Worm (Caenorhabditis elegans) whole organism, late embryonic: ENCODE measurements around the gene iglr-1.
A peak's percentile ranks its signal among the peaks of the same experiment; 100 is the strongest.
"Not testable (repeated sequence)": the region's sequence is repeated elsewhere in the genome, so short reads cannot be mapped to it uniquely, and the experiment has no call there.

ENCODE experiments used
- C08G9.2 ChIP-seq: sonication (generic microtip); optimal IDR thresholded peaks from 2 replicates; lab custom pipeline; 2016; ENCODE audit warnings: mild to moderate bottlenecking, missing genetic modification characterization, moderate library complexity, missing compliant biosample characterization
- K02D7.2 ChIP-seq: sonication (generic microtip); optimal IDR thresholded peaks from 2 replicates; lab custom pipeline; 2017; ENCODE audit warnings: mild to moderate bottlenecking, missing genetic modification characterization, missing compliant biosample characterization
- K09A11.1 ChIP-seq: sonication (generic microtip); optimal IDR thresholded peaks from 2 replicates; lab custom pipeline; 2017; ENCODE audit warnings: antibody characterized with exemption, mild to moderate bottlenecking, missing genetic modification characterization, missing compliant biosample characterization; ENCODE audit not compliant: insufficient read depth
- Y22D7AL.16 ChIP-seq: sonication (generic microtip); optimal IDR thresholded peaks from 2 replicates; lab custom pipeline; 2016; ENCODE audit warnings: missing genetic modification characterization, missing compliant biosample characterization
- ama-1 ChIP-seq: fragments of 150-350 bp; optimal IDR thresholded peaks from 2 replicates; lab custom pipeline; 2014
- ceh-14 ChIP-seq: sonication (generic microtip); optimal IDR thresholded peaks from 2 replicates; lab custom pipeline; 2016; ENCODE audit warnings: missing genotype, missing genetic modification characterization, missing compliant biosample characterization
- ceh-19 ChIP-seq: fragments of 200-800 bp; sonication (Bioruptor generic); optimal IDR thresholded peaks from 2 replicates; lab custom pipeline; 2018; ENCODE audit warnings: mild to moderate bottlenecking, missing genetic modification characterization, missing compliant biosample characterization
- ceh-31 ChIP-seq: sonication (generic microtip); optimal IDR thresholded peaks from 2 replicates; lab custom pipeline; 2016; ENCODE audit warnings: missing genetic modification characterization, missing compliant biosample characterization
- ceh-34 ChIP-seq: sonication (generic microtip); optimal IDR thresholded peaks from 2 replicates; lab custom pipeline; 2016; ENCODE audit warnings: mild to moderate bottlenecking, missing genetic modification characterization, missing compliant biosample characterization
- ceh-45 ChIP-seq: fragments of 200-800 bp; sonication (Bioruptor generic); IDR thresholded peaks from 2 replicates; pipeline ENCODE4 v1.3.6; 2022; ENCODE audit warnings: missing genetic modification reagents, missing genetic modification characterization, missing compliant biosample characterization
- ceh-48 ChIP-seq: sonication (generic microtip); optimal IDR thresholded peaks from 2 replicates; lab custom pipeline; 2016; ENCODE audit warnings: missing genetic modification characterization, inconsistent platforms, missing compliant biosample characterization
- che-1 ChIP-seq: sonication (generic microtip); optimal IDR thresholded peaks from 2 replicates; lab custom pipeline; 2016; ENCODE audit warnings: mild to moderate bottlenecking, missing genetic modification characterization, missing compliant biosample characterization
- dmd-4 ChIP-seq: sonication (generic microtip); optimal IDR thresholded peaks from 2 replicates; lab custom pipeline; 2016; ENCODE audit warnings: borderline replicate concordance, missing genetic modification characterization, missing compliant biosample characterization
- elt-2 ChIP-seq: sonication (generic microtip); optimal IDR thresholded peaks from 2 replicates; lab custom pipeline; 2016; ENCODE audit warnings: missing genetic modification reagents, missing genetic modification characterization, missing compliant biosample characterization
- elt-4 ChIP-seq: sonication (generic microtip); optimal IDR thresholded peaks from 2 replicates; lab custom pipeline; 2016; ENCODE audit warnings: missing genetic modification characterization, missing compliant biosample characterization
- fax-1 ChIP-seq: sonication (generic microtip); optimal IDR thresholded peaks from 2 replicates; lab custom pipeline; 2016; ENCODE audit warnings: missing genotype, missing genetic modification characterization, missing compliant biosample characterization
- gmeb-2 ChIP-seq: sonication (generic microtip); optimal IDR thresholded peaks from 2 replicates; lab custom pipeline; 2016; ENCODE audit warnings: missing genetic modification characterization, inconsistent platforms, missing compliant biosample characterization
- hlh-15 ChIP-seq: sonication (generic microtip); optimal IDR thresholded peaks from 2 replicates; lab custom pipeline; 2016; ENCODE audit warnings: missing genetic modification characterization, missing compliant biosample characterization
- hlh-30 ChIP-seq: sonication (generic microtip); optimal IDR thresholded peaks from 2 replicates; lab custom pipeline; 2017; ENCODE audit warnings: antibody characterized with exemption, missing genetic modification characterization, missing compliant biosample characterization; ENCODE audit not compliant: insufficient read depth
- hlh-6 ChIP-seq: sonication (generic microtip); optimal IDR thresholded peaks from 2 replicates; lab custom pipeline; 2016; ENCODE audit warnings: missing genotype, missing genetic modification characterization, missing compliant biosample characterization
- lim-6 ChIP-seq: sonication (generic microtip); optimal IDR thresholded peaks from 2 replicates; lab custom pipeline; 2016; ENCODE audit warnings: missing genetic modification characterization, missing compliant biosample characterization
- nfya-1 ChIP-seq: sonication (generic microtip); optimal IDR thresholded peaks from 2 replicates; lab custom pipeline; 2017; ENCODE audit warnings: missing genetic modification characterization, mild to moderate bottlenecking, missing compliant biosample characterization, antibody characterized with exemption, moderate library complexity
- nhr-11 ChIP-seq: fragments of 150-350 bp; optimal IDR thresholded peaks from 2 replicates; lab custom pipeline; 2014; ENCODE audit warnings: missing biosample characterization, missing genetic modification characterization
- odd-2 ChIP-seq: sonication (generic microtip); optimal IDR thresholded peaks from 2 replicates; lab custom pipeline; 2017; ENCODE audit warnings: antibody characterized with exemption, mild to moderate bottlenecking, missing genetic modification characterization, missing compliant biosample characterization
- pat-9 ChIP-seq: fragments of 200-800 bp; sonication (Bioruptor generic); optimal IDR thresholded peaks from 2 replicates; lab custom pipeline; 2018; ENCODE audit warnings: mild to moderate bottlenecking, missing genetic modification characterization, moderate library complexity, missing compliant biosample characterization
- pax-1 ChIP-seq: fragments of 150-350 bp; optimal IDR thresholded peaks from 2 replicates; lab custom pipeline; 2014; ENCODE audit warnings: missing biosample characterization, missing genetic modification characterization
- pha-4 ChIP-seq: fragments of 150-350 bp; optimal IDR thresholded peaks from 2 replicates; lab custom pipeline; 2018; ENCODE audit warnings: missing biosample characterization, missing genetic modification reagents, missing genetic modification characterization
- ref-2 ChIP-seq: sonication (generic microtip); optimal IDR thresholded peaks from 2 replicates; lab custom pipeline; 2016; ENCODE audit warnings: missing genetic modification characterization, missing compliant biosample characterization
- rnt-1 ChIP-seq: sonication (generic microtip); optimal IDR thresholded peaks from 2 replicates; lab custom pipeline; 2016; ENCODE audit warnings: missing genetic modification characterization, missing compliant biosample characterization
- sdc-2 ChIP-seq: sonication (generic microtip); optimal IDR thresholded peaks from 2 replicates; lab custom pipeline; 2016; ENCODE audit warnings: missing genotype, missing genetic modification characterization, missing compliant biosample characterization
- syd-9 ChIP-seq: sonication (generic microtip); optimal IDR thresholded peaks from 2 replicates; lab custom pipeline; 2016; ENCODE audit warnings: mild to moderate bottlenecking, missing genetic modification characterization, moderate library complexity, missing compliant biosample characterization
- tbx-2 ChIP-seq: sonication (generic microtip); optimal IDR thresholded peaks from 2 replicates; lab custom pipeline; 2016; ENCODE audit warnings: missing genetic modification characterization, missing compliant biosample characterization
- tbx-7 ChIP-seq: sonication (generic microtip); optimal IDR thresholded peaks from 2 replicates; lab custom pipeline; 2016; ENCODE audit warnings: missing genotype, missing genetic modification characterization, missing compliant biosample characterization
- unc-42 ChIP-seq: sonication (generic microtip); optimal IDR thresholded peaks from 2 replicates; lab custom pipeline; 2016; ENCODE audit warnings: missing genotype, missing genetic modification characterization, missing compliant biosample characterization
- ztf-16 ChIP-seq: sonication (generic microtip); optimal IDR thresholded peaks from 2 replicates; lab custom pipeline; 2017; ENCODE audit warnings: missing genetic modification characterization, missing compliant biosample characterization

iglr-1 gene

ce11 chrX:14973085-14973484 lies 18.1 kb downstream of the iglr-1 start:
- TF ChIP-seq sdc-2 (tag; lab: Kevin White, UChicago) (no peak), tbx-2 (no peak), elt-4 (tag; lab: Kevin White, UChicago) (no peak), ceh-31 (tag; lab: Kevin White, UChicago) (no peak), tbx-7 (tag; lab: Kevin White, UChicago) (no peak), hlh-6 (tag; lab: Kevin White, UChicago) (no peak), Y22D7AL.16 (tag; lab: Kevin White, UChicago) (no peak), odd-2 (no peak), syd-9 (no peak)
- TF ChIP-seq, all 69 proteins: peak for 0

ce11 chrX:14970221-14970801 lies 20.9 kb downstream of the iglr-1 start, which contains the start of the genes flwr-1 and tbc-1:
TSS of gene flwr-1 (minus strand) at chrX:14970271.
TSS of gene tbc-1 (plus strand) at chrX:14970751.
- TF ChIP-seq lim-6 (tag; lab: Kevin White, UChicago), result no peak
- no peak for TF ChIP-seq ceh-19
- TF ChIP-seq ceh-14 (tag; lab: Kevin White, UChicago), result peak; percentile 53
- TF ChIP-seq ceh-31 (tag; lab: Kevin White, UChicago), result peak; percentile 36
- peak; percentile 62 for TF ChIP-seq unc-42 (tag; lab: Kevin White, UChicago)
- TF ChIP-seq elt-2 (tag; lab: Kevin White, UChicago), result peak; percentile 20
- TF ChIP-seq ceh-34 (tag; lab: Kevin White, UChicago), result peak; percentile 34
- peak; percentile 39 for TF ChIP-seq tbx-2
- no peak for TF ChIP-seq pat-9 (tag; lab: Kevin White, UChicago)
- TF ChIP-seq hlh-6 (tag; lab: Kevin White, UChicago), result no peak
- peak; percentile 70 for TF ChIP-seq hlh-30 (tag; lab: Kevin White, UChicago)
- TF ChIP-seq ceh-48 (tag; lab: Kevin White, UChicago), result peak; percentile 19

ce11 chrX:14969615-14970014 lies 21.6 kb downstream of the iglr-1 start:
- TF ChIP-seq rnt-1 (no peak), ztf-16 (no peak), gmeb-2 (tag; lab: Kevin White, UChicago) (no peak), ama-1 (lab: Kevin White, UChicago) (no peak), fax-1 (tag; lab: Kevin White, UChicago) (no peak), che-1 (no peak), pha-4 (tag; lab: Kevin White, UChicago) (no peak), K02D7.2 (no peak), C08G9.2 (tag; lab: Kevin White, UChicago) (no peak), nfya-1 (tag; lab: Kevin White, UChicago) (no peak), nhr-11 (tag; lab: Kevin White, UChicago) (no peak), lim-6 (tag; lab: Kevin White, UChicago) (no peak), dmd-4 (tag; lab: Kevin White, UChicago) (no peak), ceh-34 (tag; lab: Kevin White, UChicago) (no peak), hlh-15 (tag; lab: Kevin White, UChicago) (no peak), ref-2 (tag; lab: Kevin White, UChicago) (no peak), ceh-14 (tag; lab: Kevin White, UChicago) (no peak), ceh-31 (tag; lab: Kevin White, UChicago) (no peak)

- not testable (repeated sequence) for TF ChIP-seq ceh-45 (GFP tag; lab: Robert Waterston, UW); K09A11.1 (tag; lab: Kevin White, UChicago); pax-1
These were observed 24.7 kb downstream of the iglr-1 start, which contains the start of gene F20D1.22 for ce11 chrX:14966515-14966914. TSS of gene F20D1.22 (plus strand) at chrX:14966815.
